Fruit fly (Drosophila melanogaster): ENCODE measurements around the gene CG1208.

CG1208 gene

DNA sequence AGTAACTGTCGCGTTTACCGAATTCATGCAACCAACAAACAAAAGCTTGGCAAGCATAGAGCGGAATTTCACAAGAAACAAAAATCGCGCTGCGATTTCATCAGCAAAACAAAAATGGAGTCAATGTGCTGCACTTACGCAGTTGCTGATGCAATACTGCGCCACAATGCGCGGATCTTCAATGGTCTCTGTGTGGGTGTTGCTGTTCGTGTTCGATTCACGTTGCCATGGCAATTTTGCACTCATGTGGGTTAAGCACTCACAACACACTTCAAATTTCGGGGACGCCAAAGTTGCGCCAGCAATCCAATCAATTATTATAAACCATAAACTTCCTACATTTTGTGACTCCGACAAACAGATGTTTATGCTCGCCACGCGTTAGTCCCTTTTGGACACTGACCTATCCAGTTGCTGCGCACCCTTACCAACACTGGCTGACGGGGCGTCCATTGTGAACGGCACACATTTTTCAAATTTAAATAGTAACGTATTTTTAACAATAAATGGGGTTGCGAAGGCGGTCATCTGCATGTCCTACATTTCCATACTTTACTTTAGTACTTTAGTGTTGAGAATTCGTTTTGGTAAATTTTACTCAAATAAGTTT is 30.7 kb downstream of the CG1208 start, which contains the start of gene CG2017 (continued):
- TF ChIP-seq CG13287 (GFP tag; IDR thresholded peaks at IDR 0.05; ENCODE audit: partially characterized antibody) (peak; percentile 61), Mes4 (GFP tag; optimal IDR thresholded peaks at IDR 0.05) (no peak), CG18619 (GFP tag; optimal IDR thresholded peaks at IDR 0.05) (peak; percentile 25), CG11696 (GFP tag; IDR thresholded peaks at IDR 0.05) (no peak), pzg (GFP tag; optimal IDR thresholded peaks at IDR 0.05) (peak; percentile 94), Hmr (GFP tag; optimal IDR thresholded peaks at IDR 0.05) (peak; percentile 36), unc-4 (GFP tag; IDR thresholded peaks at IDR 0.05; ENCODE audit: partially characterized antibody) (no peak; the same call in 1 of the 2 replicates), CG8924 (tag; optimal IDR thresholded peaks at IDR 0.05) (peak; percentile 25)

DNA sequence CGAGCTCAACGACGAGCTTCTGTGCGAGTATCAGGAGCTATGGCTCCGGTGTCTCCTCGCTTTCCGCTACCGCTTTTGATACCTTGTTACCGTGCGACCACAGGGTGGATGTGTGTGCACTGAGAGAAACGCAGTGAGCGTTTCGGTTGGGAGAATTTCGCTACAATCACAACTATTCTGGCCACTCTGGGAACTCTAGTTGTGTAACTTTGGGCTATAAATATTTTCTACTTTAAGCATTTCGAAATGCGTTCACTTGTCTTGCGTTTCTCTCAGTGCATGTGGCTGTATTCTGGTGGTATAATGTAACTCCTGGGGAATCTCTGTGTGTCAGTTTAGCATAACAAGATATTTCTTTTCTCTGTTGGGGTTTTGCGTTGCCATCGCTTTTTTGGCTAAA is 40.0 kb downstream of the CG1208 start:
- TF ChIP-seq onecut (GFP tag; IDR thresholded peaks at IDR 0.05) = no peak
- no peak for TF ChIP-seq E2f1 (GFP tag; IDR thresholded peaks at IDR 0.05)
- TF ChIP-seq dmrt99B (tag; optimal IDR thresholded peaks at IDR 0.05) = peak; percentile 21
- TF ChIP-seq CG9727 (GFP tag; optimal IDR thresholded peaks at IDR 0.05) = peak; percentile 11
- TF ChIP-seq Spps (tag; optimal IDR thresholded peaks at IDR 0.05) = no peak
- no peak for TF ChIP-seq CG4730 (GFP tag; IDR thresholded peaks at IDR 0.05)
- no peak for TF ChIP-seq dm (GFP tag; optimal IDR thresholded peaks at IDR 0.05)
- TF ChIP-seq dysf (GFP tag; IDR thresholded peaks at IDR 0.05) = peak; percentile 42; the same call in 2 of the 3 replicates
- no peak for TF ChIP-seq CG2129 (GFP tag; IDR thresholded peaks at IDR 0.05; ENCODE audit: partially characterized antibody)
- no peak for TF ChIP-seq CG14667 (GFP tag; IDR thresholded peaks at IDR 0.05)
- TF ChIP-seq Sox100B (GFP tag; optimal IDR thresholded peaks at IDR 0.05) = no peak
- TF ChIP-seq CG4854 (GFP tag; optimal IDR thresholded peaks at IDR 0.05) = no peak
- no peak for TF ChIP-seq Rx (GFP tag; IDR thresholded peaks at IDR 0.05)
- no peak for TF ChIP-seq hkb (optimal IDR thresholded peaks at IDR 0.05)
- no peak for TF ChIP-seq hkb (GFP tag; IDR thresholded peaks at IDR 0.05)
- no peak for TF ChIP-seq sd (tag; optimal IDR thresholded peaks at IDR 0.05)
- TF ChIP-seq ara (GFP tag; IDR thresholded peaks at IDR 0.05) = peak; percentile 11; the same call in 1 of the 2 replicates
- no peak for TF ChIP-seq vfl (GFP tag; optimal IDR thresholded peaks at IDR 0.05)
- TF ChIP-seq gem (tag; optimal IDR thresholded peaks at IDR 0.05) = no peak
- TF ChIP-seq ind (GFP tag; optimal IDR thresholded peaks at IDR 0.05) = peak; percentile 25
- no peak for TF ChIP-seq BEAF-32 (GFP tag; optimal IDR thresholded peaks at IDR 0.05)
- no peak for TF ChIP-seq yki (optimal IDR thresholded peaks at IDR 0.05)
- TF ChIP-seq CG15479 (GFP tag; optimal IDR thresholded peaks at IDR 0.05) = no peak
- no peak for TF ChIP-seq gfzf (GFP tag; optimal IDR thresholded peaks at IDR 0.05)
- peak; percentile 59; the same call in 1 of the 2 replicates for TF ChIP-seq Ada2b (GFP tag; IDR thresholded peaks at IDR 0.05)
- peak; percentile 44; the same call in 1 of the 2 replicates for TF ChIP-seq Rfx (GFP tag; IDR thresholded peaks at IDR 0.05)
- no peak for TF ChIP-seq dmrt11E (tag; optimal IDR thresholded peaks at IDR 0.05)
- no peak for TF ChIP-seq CG13775 (GFP tag; optimal IDR thresholded peaks at IDR 0.05)
- TF ChIP-seq MBD-R2 (GFP tag; IDR thresholded peaks at IDR 0.05) = no peak
- peak; percentile 10 for TF ChIP-seq nmo (GFP tag; optimal IDR thresholded peaks at IDR 0.05)
- TF ChIP-seq CG7987 (GFP tag; optimal IDR thresholded peaks at IDR 0.05) = no peak
- no peak for TF ChIP-seq CG17612 (GFP tag; IDR thresholded peaks at IDR 0.05)
- peak; percentile 4 for TF ChIP-seq CG4424 (GFP tag; optimal IDR thresholded peaks at IDR 0.05)
- TF ChIP-seq Jarid2 (GFP tag; optimal IDR thresholded peaks at IDR 0.05) = no peak
- 0 out of 4 replicates have a peak, but pooled peaks have one; percentile 6 for TF ChIP-seq Gug (GFP tag; IDR thresholded peaks at IDR 0.05)
- no peak for TF ChIP-seq Optix (GFP tag; IDR thresholded peaks at IDR 0.05)
- no peak for TF ChIP-seq gsb (GFP tag; IDR thresholded peaks at IDR 0.05)
- no peak for TF ChIP-seq toy (GFP tag; IDR thresholded peaks at IDR 0.05)
- no peak for TF ChIP-seq Xrp1 (GFP tag; IDR thresholded peaks at IDR 0.05)
- no peak for TF ChIP-seq Antp (GFP tag; optimal IDR thresholded peaks at IDR 0.05)
- TF ChIP-seq CG17829 (tag; optimal IDR thresholded peaks at IDR 0.05) = no peak
- TF ChIP-seq grn (GFP tag; optimal IDR thresholded peaks at IDR 0.05) = no peak
- TF ChIP-seq CG8924 (tag; optimal IDR thresholded peaks at IDR 0.05) = no peak
